Fruit fly (Drosophila melanogaster): ENCODE results near the gene Rel.
A peak's percentile ranks its signal among the peaks of the same experiment; 100 is the strongest.

The Rel gene

DNA sequence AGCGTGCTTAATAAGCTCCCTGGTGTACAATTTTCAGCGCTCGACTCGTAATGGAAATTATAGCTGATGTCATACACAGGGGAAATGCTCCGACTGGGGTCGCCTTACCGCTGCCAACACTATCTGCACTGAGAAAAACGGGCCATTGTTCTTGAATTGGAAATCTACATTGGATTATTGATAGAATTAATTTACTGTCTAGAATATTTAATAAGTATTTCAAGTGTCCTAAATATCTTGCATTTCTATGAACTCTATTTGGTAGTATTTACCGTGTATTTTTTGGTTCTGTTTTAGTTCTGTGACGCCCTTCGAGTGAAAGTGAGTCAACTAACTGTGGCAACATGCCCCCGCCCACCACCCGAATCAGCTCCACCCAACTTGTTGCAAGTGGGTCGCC, 35.6 kb upstream of the Rel start (continued):
- 0 out of 2 replicates have a peak, but pooled peaks have one; percentile 22 for TF ChIP-seq ttk (GFP tag; IDR thresholded peaks at IDR 0.05)
- TF ChIP-seq Oli (tag; optimal IDR thresholded peaks at IDR 0.05), result peak; percentile 35
- TF ChIP-seq HLH54F (GFP tag; optimal IDR thresholded peaks at IDR 0.05), result no peak
- peak in 1 of 2 experiments; percentile 58 for TF ChIP-seq eve (GFP tag; optimal IDR thresholded peaks at IDR 0.05)
- peak; percentile 13 for TF ChIP-seq CG17829 (tag; optimal IDR thresholded peaks at IDR 0.05)
- no peak for TF ChIP-seq Dad (GFP tag; optimal IDR thresholded peaks at IDR 0.05)
- 0 out of 3 replicates have a peak, but pooled peaks have one; percentile 14 for TF ChIP-seq Aef1 (GFP tag; IDR thresholded peaks at IDR 0.05)
- TF ChIP-seq tio (GFP tag; optimal IDR thresholded peaks at IDR 0.05), result peak; percentile 21
- peak; percentile 46 for TF ChIP-seq Asciz (GFP tag; optimal IDR thresholded peaks at IDR 0.05)
- TF ChIP-seq ATbp (GFP tag; optimal IDR thresholded peaks at IDR 0.05), result peak; percentile 6
- TF ChIP-seq slp2 (GFP tag; optimal IDR thresholded peaks at IDR 0.05), result no peak
- TF ChIP-seq zf30C (GFP tag; optimal IDR thresholded peaks at IDR 0.05), result peak; percentile 28
- TF ChIP-seq prd (optimal IDR thresholded peaks at IDR 0.05), result no peak
- peak; percentile 39; the same call in 1 of the 3 replicates for TF ChIP-seq prd (GFP tag; IDR thresholded peaks at IDR 0.05)
- TF ChIP-seq CG10274 (GFP tag; optimal IDR thresholded peaks at IDR 0.05), result no peak
- peak; percentile 57 for TF ChIP-seq dmrt99B (tag; optimal IDR thresholded peaks at IDR 0.05)
- no peak for TF ChIP-seq CG9215 (GFP tag; IDR thresholded peaks at IDR 0.05)
- TF ChIP-seq cwo (GFP tag; optimal IDR thresholded peaks at IDR 0.05), result peak; percentile 39
- peak; percentile 36 for TF ChIP-seq phol (tag; optimal IDR thresholded peaks at IDR 0.05)
- TF ChIP-seq Oaz (GFP tag; IDR thresholded peaks at IDR 0.05), result peak; percentile 38
- TF ChIP-seq CG8924 (tag; optimal IDR thresholded peaks at IDR 0.05), result peak; percentile 23
- TF ChIP-seq CG12299 (tag; optimal IDR thresholded peaks at IDR 0.05), result no peak
- 0 out of 2 replicates have a peak, but pooled peaks have one; percentile 44 for TF ChIP-seq HLH3B (GFP tag; IDR thresholded peaks at IDR 0.05)
- TF ChIP-seq ken (GFP tag; IDR thresholded peaks at IDR 0.05), result 0 out of 3 replicates have a peak, but pooled peaks have one; percentile 18
- TF ChIP-seq H15 (GFP tag; IDR thresholded peaks at IDR 0.05), result peak; percentile 33; the same call in 1 of the 3 replicates
- TF ChIP-seq D (optimal IDR thresholded peaks at IDR 0.05), result no peak
- TF ChIP-seq D (GFP tag; optimal IDR thresholded peaks at IDR 0.05), result peak; percentile 15
- TF ChIP-seq caup (GFP tag; optimal IDR thresholded peaks at IDR 0.05; ENCODE audit: severe bottlenecking), result peak; percentile 29
- TF ChIP-seq CG17912 (GFP tag; optimal IDR thresholded peaks at IDR 0.05), result no peak
- TF ChIP-seq Gsc (GFP tag; IDR thresholded peaks at IDR 0.05), result no peak
- peak; percentile 24 for TF ChIP-seq ind (GFP tag; optimal IDR thresholded peaks at IDR 0.05)
- TF ChIP-seq scrt (GFP tag; optimal IDR thresholded peaks at IDR 0.05), result peak; percentile 79
- TF ChIP-seq fu2 (GFP tag; optimal IDR thresholded peaks at IDR 0.05), result no peak
- TF ChIP-seq CG1024 (GFP tag; IDR thresholded peaks at IDR 0.05), result no peak
- TF ChIP-seq fd96Cb (tag; optimal IDR thresholded peaks at IDR 0.05), result peak; percentile 28
- TF ChIP-seq NK7.1 (GFP tag; optimal IDR thresholded peaks at IDR 0.05), result no peak
- 0 out of 2 replicates have a peak, but pooled peaks have one; percentile 6 for TF ChIP-seq CG4730 (GFP tag; IDR thresholded peaks at IDR 0.05)
- no peak for TF ChIP-seq CG14667 (GFP tag; IDR thresholded peaks at IDR 0.05)
- TF ChIP-seq CG34422 (GFP tag; IDR thresholded peaks at IDR 0.05), result 0 out of 3 replicates have a peak, but pooled peaks have one; percentile 30
- peak; percentile 63 for TF ChIP-seq CG2678 (tag; optimal IDR thresholded peaks at IDR 0.05)
- peak; percentile 34 for TF ChIP-seq Xbp1 (GFP tag; optimal IDR thresholded peaks at IDR 0.05)
- TF ChIP-seq gfzf (GFP tag; optimal IDR thresholded peaks at IDR 0.05), result no peak
- TF ChIP-seq Six4 (GFP tag; optimal IDR thresholded peaks at IDR 0.05), result no peak
- peak; percentile 28 for TF ChIP-seq Ssrp (tag; optimal IDR thresholded peaks at IDR 0.05)
- TF ChIP-seq CG17612 (GFP tag; IDR thresholded peaks at IDR 0.05), result no peak
- no peak for TF ChIP-seq CG18011 (GFP tag; optimal IDR thresholded peaks at IDR 0.05)
- TF ChIP-seq tin (GFP tag; optimal IDR thresholded peaks at IDR 0.05), result peak; percentile 28
- TF ChIP-seq Doc2 (GFP tag; IDR thresholded peaks at IDR 0.05), result no peak
- 0 out of 3 replicates have a peak, but pooled peaks have one; percentile 9 for TF ChIP-seq CG3726 (GFP tag; IDR thresholded peaks at IDR 0.05)
- TF ChIP-seq zen2 (GFP tag; IDR thresholded peaks at IDR 0.05; ENCODE audit: partially characterized antibody), result no peak
- TF ChIP-seq Sox102F (GFP tag; optimal IDR thresholded peaks at IDR 0.05), result peak; percentile 55
